Worm (Caenorhabditis elegans) whole organism, L1 larva: Measurements from ENCODE around the gene frpr-10.

ENCODE experiments used
- C04F5.9 ChIP-seq: sonication (generic microtip); optimal IDR thresholded peaks from 2 replicates; lab custom pipeline; 2016; ENCODE audit warnings: missing genetic modification characterization, missing compliant biosample characterization
- C16A3.4 ChIP-seq: fragments of 150-350 bp; optimal IDR thresholded peaks from 2 replicates; lab custom pipeline; 2014; ENCODE audit warnings: missing biosample characterization, missing genetic modification characterization
- C34B4.2 ChIP-seq: sonication (generic microtip); optimal IDR thresholded peaks from 2 replicates; lab custom pipeline; 2017; ENCODE audit warnings: mild to moderate bottlenecking, missing genetic modification characterization, missing compliant biosample characterization
- F16B12.6 ChIP-seq: fragments of 150-350 bp; optimal IDR thresholded peaks from 2 replicates; lab custom pipeline; 2014; ENCODE audit warnings: missing biosample characterization, missing genetic modification characterization
- alr-1 ChIP-seq: fragments of 200-800 bp; sonication (Bioruptor generic); optimal IDR thresholded peaks from 2 replicates; lab custom pipeline; 2018; ENCODE audit warnings: borderline replicate concordance, mild to moderate bottlenecking, missing genetic modification characterization, missing compliant biosample characterization
- aly-2 ChIP-seq: fragments of 150-350 bp; optimal IDR thresholded peaks from 2 replicates; lab custom pipeline; 2014; ENCODE audit warnings: missing biosample characterization, missing genetic modification characterization
- blmp-1 ChIP-seq: fragments of 150-350 bp; optimal IDR thresholded peaks from 2 replicates; lab custom pipeline; 2014; ENCODE audit warnings: missing biosample characterization, missing genetic modification characterization
- ceh-63 ChIP-seq: fragments of 200-800 bp; sonication (Bioruptor generic); optimal IDR thresholded peaks from 2 replicates; lab custom pipeline; 2018; ENCODE audit warnings: mild to moderate bottlenecking, missing genetic modification characterization, missing compliant biosample characterization
- ceh-8 ChIP-seq: fragments of 200-800 bp; sonication (Bioruptor generic); optimal IDR thresholded peaks from 2 replicates; lab custom pipeline; 2018; ENCODE audit warnings: mild to moderate bottlenecking, missing genetic modification characterization, moderate library complexity, missing compliant biosample characterization
- ceh-88 ChIP-seq: fragments of 200-800 bp; sonication (Bioruptor generic); IDR thresholded peaks from 2 replicates; pipeline ENCODE4 v1.3.6; 2022; ENCODE audit warnings: missing genetic modification characterization, missing compliant biosample characterization
- dpl-1 ChIP-seq, 3 experiments: fragments of 150-350 bp in 2 of 3; sonication (generic microtip) in 1 of 3; optimal IDR thresholded peaks; 2 replicates each; lab custom pipeline; 2014 to 2017; ENCODE audit warnings: missing biosample characterization in 3 of 3, missing genetic modification characterization in 3 of 3, missing genetic modification reagents in 3 of 3
- efl-1 ChIP-seq, 4 experiments: fragments of 150-350 bp; optimal IDR thresholded peaks in 3 of 4; peaks in 1 of 4; 1 replicate in 1 of 4; 2 replicates in 3 of 4; lab custom pipeline; 2014; ENCODE audit warnings: missing biosample characterization in 2 of 4, missing genetic modification characterization in 2 of 4, missing genetic modification reagents in 2 of 4
- egl-27 ChIP-seq, 2 experiments: fragments of 150-350 bp in 1 of 2; sonication (generic microtip); optimal IDR thresholded peaks; 3 replicates each; lab custom pipeline; 2017 to 2018; ENCODE audit warnings: missing biosample characterization in 2 of 2, missing genetic modification characterization in 2 of 2, missing genetic modification reagents in 2 of 2
- elt-2 ChIP-seq: sonication (generic microtip); optimal IDR thresholded peaks from 2 replicates; lab custom pipeline; 2016; ENCODE audit warnings: missing genetic modification characterization, mild to moderate bottlenecking, inconsistent platforms, missing compliant biosample characterization, missing genetic modification reagents
- elt-3 ChIP-seq, 6 experiments: fragments of 150-350 bp in 1 of 6; sonication (generic microtip); optimal IDR thresholded peaks; 2 replicates each; lab custom pipeline; 2017 to 2018; ENCODE audit warnings: missing biosample characterization in 6 of 6, missing genetic modification characterization in 6 of 6, inconsistent platforms in 1 of 6
- ets-5 ChIP-seq: fragments of 200-800 bp; sonication (Bioruptor generic); IDR thresholded peaks from 2 replicates; pipeline ENCODE4 v1.3.6; 2022; ENCODE audit warnings: missing genetic modification characterization, missing compliant biosample characterization
- fkh-10 ChIP-seq: sonication (generic microtip); optimal IDR thresholded peaks from 2 replicates; lab custom pipeline; 2017; ENCODE audit warnings: missing biosample characterization, missing genetic modification reagents, missing genetic modification characterization
- fkh-4 ChIP-seq: sonication (generic microtip); optimal IDR thresholded peaks from 2 replicates; lab custom pipeline; 2016; ENCODE audit warnings: missing compliant biosample characterization, missing genetic modification characterization, borderline replicate concordance
- hlh-4 ChIP-seq: sonication (generic microtip); optimal IDR thresholded peaks from 2 replicates; lab custom pipeline; 2016; ENCODE audit warnings: mild to moderate bottlenecking, missing genetic modification characterization, missing compliant biosample characterization
- hpl-2 ChIP-seq: fragments of 150-350 bp; optimal IDR thresholded peaks from 2 replicates; lab custom pipeline; 2014; ENCODE audit warnings: missing biosample characterization, missing genetic modification reagents, missing genetic modification characterization
- irx-1 ChIP-seq: sonication (generic microtip); optimal IDR thresholded peaks from 2 replicates; lab custom pipeline; 2016; ENCODE audit warnings: missing genetic modification characterization, missing compliant biosample characterization
- isw-1 ChIP-seq: fragments of 200-800 bp; sonication (Bioruptor generic); IDR thresholded peaks from 2 replicates; pipeline ENCODE4 v1.3.6; 2022; ENCODE audit warnings: missing genetic modification characterization, missing compliant biosample characterization
- jun-1 ChIP-seq: fragments of 150-350 bp; optimal IDR thresholded peaks from 2 replicates; lab custom pipeline; 2014; ENCODE audit warnings: missing biosample characterization, missing genetic modification reagents, missing genetic modification characterization
- lin-13 ChIP-seq: fragments of 150-350 bp; optimal IDR thresholded peaks from 2 replicates; lab custom pipeline; 2014; ENCODE audit warnings: missing biosample characterization, missing genetic modification reagents, missing genetic modification characterization
- lin-15B ChIP-seq: fragments of 150-350 bp; sonication (generic microtip); optimal IDR thresholded peaks from 3 replicates; lab custom pipeline; 2014; ENCODE audit warnings: missing biosample characterization, missing genetic modification characterization
- lin-35 ChIP-seq, 2 experiments: fragments of 150-350 bp; optimal IDR thresholded peaks; 2 replicates each; lab custom pipeline; 2014; ENCODE audit warnings: missing biosample characterization in 2 of 2, missing genetic modification characterization in 2 of 2, missing genetic modification reagents in 2 of 2
- lsy-2 ChIP-seq, 2 experiments: fragments of 150-350 bp; optimal IDR thresholded peaks; 2 replicates each; lab custom pipeline; 2014; ENCODE audit warnings: missing biosample characterization in 2 of 2, missing genetic modification characterization in 2 of 2
- mdl-1 ChIP-seq, 2 experiments: fragments of 150-350 bp; optimal IDR thresholded peaks; 2 replicates each; lab custom pipeline; 2014 to 2017; ENCODE audit warnings: missing biosample characterization in 2 of 2, missing genetic modification characterization in 2 of 2, inconsistent platforms in 1 of 2
- mef-2 ChIP-seq: fragments of 150-350 bp; optimal IDR thresholded peaks from 2 replicates; lab custom pipeline; 2014; ENCODE audit warnings: missing biosample characterization, missing genetic modification characterization
- mep-1 ChIP-seq: fragments of 150-350 bp; optimal IDR thresholded peaks from 2 replicates; lab custom pipeline; 2014; ENCODE audit warnings: missing biosample characterization, missing genetic modification characterization
- nhr-12 ChIP-seq: sonication (generic microtip); optimal IDR thresholded peaks from 2 replicates; lab custom pipeline; 2017; ENCODE audit warnings: missing biosample characterization, missing genetic modification characterization
- nhr-19 ChIP-seq: fragments of 200-800 bp; sonication (Bioruptor generic); conservative IDR thresholded peaks from 2 replicates; pipeline ENCODE4 v1.3.6; 2022; ENCODE audit warnings: missing genetic modification characterization, missing compliant biosample characterization
- nhr-28 ChIP-seq: fragments of 150-350 bp; optimal IDR thresholded peaks from 2 replicates; lab custom pipeline; 2014; ENCODE audit warnings: missing biosample characterization, missing genetic modification characterization
- nhr-47 ChIP-seq: sonication (generic microtip); optimal IDR thresholded peaks from 2 replicates; lab custom pipeline; 2016; ENCODE audit warnings: mild to moderate bottlenecking, missing genetic modification characterization, moderate library complexity, missing compliant biosample characterization
- nhr-71 ChIP-seq: sonication (generic microtip); optimal IDR thresholded peaks from 2 replicates; lab custom pipeline; 2016; ENCODE audit warnings: mild to moderate bottlenecking, missing genetic modification characterization, moderate library complexity, missing compliant biosample characterization
- nhr-77 ChIP-seq: fragments of 150-350 bp; optimal IDR thresholded peaks from 2 replicates; lab custom pipeline; 2014; ENCODE audit warnings: missing biosample characterization, missing genetic modification characterization
- pax-3 ChIP-seq: fragments of 200-800 bp; sonication (Bioruptor generic); optimal IDR thresholded peaks from 2 replicates; lab custom pipeline; 2018; ENCODE audit warnings: mild to moderate bottlenecking, missing genetic modification characterization, moderate library complexity, missing compliant biosample characterization
- skn-1 ChIP-seq: fragments of 150-350 bp; optimal IDR thresholded peaks from 2 replicates; lab custom pipeline; 2014; ENCODE audit warnings: missing biosample characterization, missing genetic modification characterization
- snpc-4 ChIP-seq: fragments of 150-350 bp; optimal IDR thresholded peaks from 2 replicates; lab custom pipeline; 2014; ENCODE audit warnings: missing biosample characterization, missing genetic modification characterization
- snu-23 ChIP-seq: sonication (generic microtip); optimal IDR thresholded peaks from 2 replicates; lab custom pipeline; 2016; ENCODE audit warnings: missing genetic modification characterization, missing compliant biosample characterization
- sox-4 ChIP-seq: sonication (generic microtip); optimal IDR thresholded peaks from 2 replicates; lab custom pipeline; 2016; ENCODE audit warnings: missing genetic modification characterization, missing compliant biosample characterization
- swsn-7 ChIP-seq: sonication (generic microtip); optimal IDR thresholded peaks from 2 replicates; lab custom pipeline; 2016; ENCODE audit warnings: missing genetic modification characterization, missing compliant biosample characterization
- tbx-2 ChIP-seq: sonication (generic microtip); optimal IDR thresholded peaks from 2 replicates; lab custom pipeline; 2016; ENCODE audit warnings: missing genetic modification characterization, missing compliant biosample characterization
- unc-130 ChIP-seq: fragments of 150-350 bp; optimal IDR thresholded peaks from 2 replicates; lab custom pipeline; 2017; ENCODE audit warnings: missing biosample characterization, missing genetic modification characterization, inconsistent platforms
- unc-62 ChIP-seq: fragments of 150-350 bp; optimal IDR thresholded peaks from 2 replicates; lab custom pipeline; 2014; ENCODE audit warnings: missing biosample characterization, missing genetic modification reagents, missing genetic modification characterization
- unc-86 ChIP-seq: sonication (generic microtip); optimal IDR thresholded peaks from 2 replicates; lab custom pipeline; 2016; ENCODE audit warnings: missing genetic modification characterization, missing compliant biosample characterization
- vab-15 ChIP-seq: sonication (generic microtip); optimal IDR thresholded peaks from 2 replicates; lab custom pipeline; 2017; ENCODE audit warnings: missing genotype, mild to moderate bottlenecking, missing genetic modification characterization, missing compliant biosample characterization
- xbp-1 ChIP-seq: sonication (generic microtip); optimal IDR thresholded peaks from 2 replicates; lab custom pipeline; 2016; ENCODE audit warnings: missing genetic modification characterization, missing compliant biosample characterization
- ztf-11 ChIP-seq, 2 experiments: sonication (generic microtip); optimal IDR thresholded peaks; 2 replicates each; lab custom pipeline; 2016 to 2017; ENCODE audit warnings: missing genetic modification characterization in 2 of 2, missing biosample characterization in 1 of 2, missing compliant biosample characterization in 1 of 2
- ztf-4 ChIP-seq: fragments of 150-350 bp; optimal IDR thresholded peaks from 2 replicates; lab custom pipeline; 2014; ENCODE audit warnings: missing biosample characterization, missing genetic modification characterization

frpr-10 gene

DNA sequence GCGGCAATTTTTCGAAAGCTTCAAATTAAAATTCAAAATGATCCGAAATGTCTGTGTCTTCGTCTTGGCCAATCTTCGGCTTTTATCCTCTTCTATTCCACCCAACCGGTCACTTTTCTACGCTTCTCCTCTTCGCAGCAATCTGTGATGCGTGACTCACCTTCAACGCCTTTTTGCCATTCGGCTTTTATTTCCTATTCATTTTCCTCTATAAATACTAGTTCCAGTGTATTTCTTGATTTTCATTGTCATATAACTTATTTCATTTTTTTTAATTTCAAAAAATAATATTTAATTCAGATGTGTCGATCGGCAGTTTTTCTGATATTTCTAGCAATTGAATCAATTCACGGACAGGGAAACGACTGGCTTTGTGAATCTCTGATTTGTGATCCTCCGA lies 37.5 kb upstream of the frpr-10 start, which contains the start of gene C49H3.16:
C49H3.16 (plus strand) TSS at position 301 of the 400 bp plus-strand sequence.
- TF ChIP-seq blmp-1 (tag; lab: Kevin White, UChicago) (no peak), elt-3 (tag; optimal IDR thresholded peaks at IDR 0.05; lab: Kevin White, UChicago) (no peak), nhr-12 (tag; lab: Kevin White, UChicago) (no peak), alr-1 (no peak), hlh-4 (tag; lab: Kevin White, UChicago) (no peak), pax-3 (tag; lab: Kevin White, UChicago) (no peak), ceh-63 (GFP tag; lab: Kevin White, UChicago) (no peak), ceh-88 (GFP tag; lab: Robert Waterston, UW) (no peak), C16A3.4 (tag; lab: Kevin White, UChicago) (no peak), ceh-8 (no peak), elt-2 (tag; lab: Kevin White, UChicago) (no peak), C34B4.2 (tag; lab: Kevin White, UChicago) (no peak), mep-1 (no peak), jun-1 (tag; lab: Kevin White, UChicago) (no peak)

DNA sequence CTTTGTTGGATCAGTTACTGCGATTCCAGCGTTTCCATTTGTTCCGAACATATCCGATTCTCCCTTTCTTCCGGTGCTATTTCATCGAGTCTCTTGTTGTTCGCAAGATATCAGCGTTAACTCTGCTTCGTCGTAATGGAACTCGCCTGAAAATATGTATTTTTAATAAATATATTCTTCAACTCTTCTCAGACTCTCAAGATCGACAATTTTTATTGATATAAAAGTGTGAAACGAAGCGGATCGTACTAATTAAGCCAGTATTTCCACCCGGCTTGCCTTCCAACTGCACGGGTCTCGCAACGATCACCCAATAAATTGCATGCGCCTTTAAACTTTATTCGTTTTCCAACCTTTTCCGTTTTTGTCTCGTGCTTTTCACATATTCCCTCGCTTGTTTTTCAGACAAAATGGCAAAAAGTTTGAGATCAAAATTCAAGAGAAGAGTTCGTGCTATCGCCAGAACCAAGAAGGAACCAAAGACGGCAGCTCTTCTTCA lies 33.6 kb upstream of the frpr-10 start, which contains the start of the genes xpo-3 and C49H3.3:
xpo-3 (minus strand) TSS at position 51 of the 499 bp plus-strand sequence.
C49H3.3 (plus strand) TSS at position 369 of the 499 bp plus-strand sequence.
- TF ChIP-seq lsy-2 (tag; optimal IDR thresholded peaks at IDR 0.05; lab: Kevin White, UChicago) (peak; percentile 47 to 70), snu-23 (GFP tag; lab: Kevin White, UChicago) (peak; percentile 34), nhr-19 (GFP tag; lab: Robert Waterston, UW) (no peak), efl-1 (optimal IDR thresholded peaks at IDR 0.05; lab: Kevin White, UChicago) (peak; percentile 51 to 58), efl-1 (GFP tag; optimal IDR thresholded peaks at IDR 0.05 in 1 of 2; lab: Kevin White, UChicago) (peak in 1 of 2 experiments; percentile 48), lin-15B (tag; lab: Kevin White, UChicago) (no peak), mdl-1 (tag; optimal IDR thresholded peaks at IDR 0.05; lab: Kevin White, UChicago) (peak in 1 of 2 experiments; percentile 6), C04F5.9 (no peak), lin-13 (GFP tag; lab: Kevin White, UChicago) (no peak), nhr-47 (peak; percentile 42), C34B4.2 (tag; lab: Kevin White, UChicago) (no peak), alr-1 (no peak), ztf-4 (tag; lab: Kevin White, UChicago) (no peak), C16A3.4 (tag; lab: Kevin White, UChicago) (peak; percentile 32), vab-15 (peak; percentile 54), irx-1 (tag; lab: Kevin White, UChicago) (no peak), sox-4 (tag; lab: Kevin White, UChicago) (no peak), isw-1 (no peak), nhr-77 (no peak), swsn-7 (tag; lab: Kevin White, UChicago) (no peak), ztf-11 (tag; optimal IDR thresholded peaks at IDR 0.05; lab: Kevin White, UChicago) (no peak), mef-2 (no peak), hpl-2 (GFP tag; lab: Kevin White, UChicago) (no peak), F16B12.6 (tag; lab: Kevin White, UChicago) (peak; percentile 29), ceh-8 (no peak), fkh-4 (no peak), tbx-2 (tag; lab: Kevin White, UChicago) (peak; percentile 14), ceh-63 (GFP tag; lab: Kevin White, UChicago) (no peak), unc-130 (tag; lab: Kevin White, UChicago) (peak; percentile 9), fkh-10 (GFP tag; lab: Kevin White, UChicago) (peak; percentile 13), aly-2 (no peak), snpc-4 (tag; lab: Kevin White, UChicago) (no peak), skn-1 (tag; lab: Kevin White, UChicago) (peak; percentile 2), unc-86 (tag; lab: Kevin White, UChicago) (no peak), egl-27 (tag; optimal IDR thresholded peaks at IDR 0.05; lab: Kevin White, UChicago) (no peak), nhr-71 (tag; lab: Kevin White, UChicago) (peak; percentile 38), dpl-1 (GFP tag; optimal IDR thresholded peaks at IDR 0.05; lab: Kevin White, UChicago) (peak; percentile 23 to 57 (median 24)), unc-62 (no peak), ets-5 (GFP tag; lab: Robert Waterston, UW) (no peak), lin-35 (GFP tag; optimal IDR thresholded peaks at IDR 0.05; lab: Kevin White, UChicago) (peak; percentile 44 to 74), blmp-1 (tag; lab: Kevin White, UChicago) (peak; percentile 32), mep-1 (peak; percentile 63), nhr-28 (tag; lab: Kevin White, UChicago) (no peak), xbp-1 (tag; lab: Kevin White, UChicago) (peak; percentile 34)
